Worm (Caenorhabditis elegans) whole organism, L3 larva: Measurements from ENCODE around the gene trip-4.

Experiments used
- ceh-16 ChIP-seq: sonication (generic microtip); optimal IDR thresholded peaks from 2 replicates; lab custom pipeline; 2017; ENCODE audit warnings: missing biosample characterization, missing genetic modification characterization
- nhr-28 ChIP-seq: fragments of 150-350 bp; optimal IDR thresholded peaks from 2 replicates; lab custom pipeline; 2014; ENCODE audit warnings: missing biosample characterization, missing genetic modification characterization
- pha-4 ChIP-seq: fragments of 150-350 bp; optimal IDR thresholded peaks from 2 replicates; lab custom pipeline; 2014; ENCODE audit warnings: missing biosample characterization, missing genetic modification reagents, missing genetic modification characterization

- peak; percentile 97 for TF ChIP-seq pha-4 (tag; lab: Kevin White, UChicago)
- peak; percentile 59 for TF ChIP-seq nhr-28 (tag; lab: Kevin White, UChicago)
- no peak for TF ChIP-seq ceh-16 (tag; lab: Kevin White, UChicago)
These were observed 13.5 kb upstream of the trip-4 start, which contains the start of gene cmtr-1 for ce11 chrII:15025599-15026164.
